Fruit fly (Drosophila melanogaster) whole organism, wandering third instar larva: ENCODE measurements around the gene CG46304.
A peak's percentile ranks its signal among the peaks of the same experiment; 100 is the strongest.

Experiments
- Abd-B ChIP-seq: fragments of >200 bp; optimal IDR thresholded peaks from 2 replicates; lab custom pipeline; 2017; ENCODE audit warnings: missing biosample characterization, missing genetic modification characterization
- CG32264 ChIP-seq: fragments of 200-800 bp; sonication (Bioruptor generic); optimal IDR thresholded peaks from 2 replicates; lab custom pipeline; 2016; ENCODE audit warnings: missing biosample characterization, missing genetic modification characterization
- CG9705 ChIP-seq: fragments of 200-800 bp; sonication (Bioruptor generic); optimal IDR thresholded peaks from 2 replicates; lab custom pipeline; 2018; ENCODE audit warnings: missing biosample characterization, mild to moderate bottlenecking, missing genetic modification characterization
- GATAd ChIP-seq: sonication (Bioruptor generic); optimal IDR thresholded peaks from 2 replicates; lab custom pipeline; 2016; ENCODE audit warnings: missing biosample characterization, missing genetic modification characterization
- HLH106 ChIP-seq: fragments of 200-800 bp; optimal IDR thresholded peaks from 3 replicates; lab custom pipeline; 2019; ENCODE audit warnings: missing biosample characterization, mild to moderate bottlenecking, missing genetic modification characterization, moderate library complexity
- Hnf4 ChIP-seq: fragments of 200-800 bp; sonication (Bioruptor generic); optimal IDR thresholded peaks from 2 replicates; lab custom pipeline; 2016; ENCODE audit warnings: missing biosample characterization, mild to moderate bottlenecking, missing genetic modification characterization
- Hr78 ChIP-seq: fragments of >200 bp; optimal IDR thresholded peaks from 2 replicates; lab custom pipeline; 2017; ENCODE audit warnings: missing biosample characterization, missing genetic modification characterization
- Hr83 ChIP-seq: fragments of 200-300 bp; sonication (Bioruptor generic); optimal IDR thresholded peaks from 2 replicates; lab custom pipeline; 2016; ENCODE audit warnings: missing biosample characterization, mild to moderate bottlenecking, missing genetic modification characterization, moderate library complexity; ENCODE audit not compliant: poor library complexity, severe bottlenecking
- Mio ChIP-seq: sonication (Bioruptor generic); optimal IDR thresholded peaks from 2 replicates; lab custom pipeline; 2016; ENCODE audit warnings: missing biosample characterization, missing genetic modification characterization
- Myc ChIP-seq: fragments of >200 bp; optimal IDR thresholded peaks from 2 replicates; lab custom pipeline; 2017
- N ChIP-seq: fragments of >200 bp; optimal IDR thresholded peaks from 2 replicates; lab custom pipeline; 2018; ENCODE audit warnings: missing biosample characterization, missing external identifiers, missing genetic modification characterization
- OdsH ChIP-seq: fragments of 200-800 bp; sonication (Bioruptor generic); optimal IDR thresholded peaks from 2 replicates; lab custom pipeline; 2016; ENCODE audit warnings: missing biosample characterization, mild to moderate bottlenecking, missing genetic modification characterization
- Rel ChIP-seq, 2 experiments: fragments of 200-800 bp; sonication (Bioruptor generic) in 1 of 2; optimal IDR thresholded peaks; 2 replicates in 1 of 2; 3 replicates in 1 of 2; lab custom pipeline; 2016 to 2019; ENCODE audit warnings: mild to moderate bottlenecking in 2 of 2, missing biosample characterization in 2 of 2, missing genetic modification characterization in 2 of 2, moderate library complexity in 1 of 2
- Sp1 ChIP-seq: fragments of 200-800 bp; sonication (Bioruptor generic); optimal IDR thresholded peaks from 3 replicates; lab custom pipeline; 2019; ENCODE audit warnings: missing biosample characterization, mild to moderate bottlenecking, missing genetic modification characterization, moderate library complexity
- Vsx2 ChIP-seq: fragments of 200-300, 225-300 bp; sonication (Bioruptor generic); optimal IDR thresholded peaks from 2 replicates; lab custom pipeline; 2018; ENCODE audit warnings: missing biosample characterization, missing genetic modification characterization; ENCODE audit not compliant: partially characterized antibody
- brk ChIP-seq: fragments of 200-800 bp; sonication (Bioruptor generic); optimal IDR thresholded peaks from 2 replicates; lab custom pipeline; 2016; ENCODE audit warnings: missing biosample characterization, mild to moderate bottlenecking, missing genetic modification characterization
- dl ChIP-seq, 2 experiments: fragments of 175-275, 200-275 bp in 1 of 2; fragments of 200-275 bp in 1 of 2; sonication (Bioruptor generic); optimal IDR thresholded peaks; lab custom pipeline; 2018; ENCODE audit warnings: mild to moderate bottlenecking in 2 of 2, missing biosample characterization in 2 of 2, missing genetic modification characterization in 2 of 2, moderate library complexity in 2 of 2; ENCODE audit not compliant: partially characterized antibody in 2 of 2, insufficient read depth in 1 of 2
- dmrt93B ChIP-seq: fragments of 200-800 bp; sonication (Bioruptor generic); optimal IDR thresholded peaks from 2 replicates; lab custom pipeline; 2018; ENCODE audit warnings: missing biosample characterization, mild to moderate bottlenecking, missing genetic modification characterization
- ey ChIP-seq: fragments of 200-800 bp; sonication (Bioruptor generic); optimal IDR thresholded peaks from 2 replicates; lab custom pipeline; 2016; ENCODE audit warnings: missing biosample characterization, missing genetic modification characterization
- foxo ChIP-seq, 2 experiments: fragments of 200-800 bp; sonication (Bioruptor generic); optimal IDR thresholded peaks; 2 replicates in 1 of 2; 3 replicates in 1 of 2; lab custom pipeline; 2016 to 2017; ENCODE audit warnings: missing biosample characterization in 2 of 2, missing genetic modification characterization in 2 of 2
- h ChIP-seq: fragments of 200-800 bp; sonication (Bioruptor generic); optimal IDR thresholded peaks from 3 replicates; lab custom pipeline; 2016; ENCODE audit warnings: missing biosample characterization, mild to moderate bottlenecking, missing genetic modification characterization
- jim ChIP-seq: fragments of 175-275, 200-325 bp; sonication (Bioruptor generic); optimal IDR thresholded peaks from 2 replicates; lab custom pipeline; 2016; ENCODE audit warnings: missing biosample characterization, mild to moderate bottlenecking, missing genetic modification characterization
- pan ChIP-seq: fragments of >200 bp; optimal IDR thresholded peaks from 2 replicates; lab custom pipeline; 2017
- psq ChIP-seq: fragments of 200-800 bp; sonication (Bioruptor generic); optimal IDR thresholded peaks from 3 replicates; lab custom pipeline; 2017; ENCODE audit warnings: missing biosample characterization, mild to moderate bottlenecking, missing genetic modification characterization, moderate library complexity
- rgr ChIP-seq: fragments of 200-800 bp; sonication (Bioruptor generic); optimal IDR thresholded peaks from 3 replicates; lab custom pipeline; 2016; ENCODE audit warnings: missing biosample characterization, mild to moderate bottlenecking, missing genetic modification characterization
- sage ChIP-seq: fragments of 200-800 bp; sonication (Bioruptor generic); optimal IDR thresholded peaks from 2 replicates; lab custom pipeline; 2016; ENCODE audit warnings: missing biosample characterization, mild to moderate bottlenecking, missing genetic modification characterization
- sv ChIP-seq: fragments of 200-800 bp; sonication (Bioruptor generic); optimal IDR thresholded peaks from 3 replicates; lab custom pipeline; 2016; ENCODE audit warnings: missing biosample characterization, missing genetic modification characterization

CG46304 gene

dm6 chr2L:18896818-18897578 is 49.1 kb upstream of the CG46304 start:
- TF ChIP-seq sage (GFP tag; lab: Kevin White, UChicago), result no peak
- TF ChIP-seq Abd-B (GFP tag; lab: Kevin White, UChicago), result no peak
- no peak for TF ChIP-seq dl (GFP tag; optimal IDR thresholded peaks at IDR 0.05; lab: Kevin White, UChicago; ENCODE audit: insufficient read depth in 1 of 2, partially characterized antibody in 2 of 2)
- no peak for TF ChIP-seq Hr83 (GFP tag; lab: Kevin White, UChicago)
- no peak for TF ChIP-seq Mio (GFP tag; lab: Kevin White, UChicago)

- TF ChIP-seq OdsH (GFP tag; lab: Kevin White, UChicago) (no peak), h (no peak), Vsx2 (GFP tag; lab: Kevin White, UChicago) (no peak), pan (lab: Kevin White, UChicago) (no peak), Hr78 (GFP tag; lab: Kevin White, UChicago) (no peak), psq (no peak), Sp1 (GFP tag; lab: Kevin White, UChicago) (no peak), brk (GFP tag; lab: Kevin White, UChicago) (no peak), Hr83 (GFP tag; lab: Kevin White, UChicago) (no peak), dmrt93B (GFP tag; lab: Kevin White, UChicago) (no peak), HLH106 (tag; lab: Kevin White, UChicago) (no peak), Myc (lab: Kevin White, UChicago) (no peak), rgr (GFP tag; lab: Kevin White, UChicago) (no peak), GATAd (GFP tag; lab: Kevin White, UChicago) (no peak), CG32264 (no peak), CG9705 (GFP tag; lab: Kevin White, UChicago) (no peak), Rel (GFP tag; optimal IDR thresholded peaks at IDR 0.05; lab: Kevin White, UChicago) (no peak), Rel (tag; optimal IDR thresholded peaks at IDR 0.05; lab: Kevin White, UChicago) (no peak), N (GFP tag; lab: Kevin White, UChicago) (no peak)
These were observed 48.1 kb upstream of the CG46304 start for dm6 chr2L:18897992-18898391.

- TF ChIP-seq sv (peak; percentile 39), Mio (GFP tag; lab: Kevin White, UChicago) (no peak), foxo (GFP tag; optimal IDR thresholded peaks at IDR 0.05; lab: Kevin White, UChicago) (peak in 1 of 2 experiments; percentile 2), rgr (GFP tag; lab: Kevin White, UChicago) (peak; percentile 18)
These were observed 46.9 kb upstream of the CG46304 start for dm6 chr2L:18899254-18899653.

- TF ChIP-seq Hr83 (GFP tag; lab: Kevin White, UChicago) (no peak), h (no peak), brk (GFP tag; lab: Kevin White, UChicago) (no peak)
These were observed 46.2 kb upstream of the CG46304 start for dm6 chr2L:18899862-18900261.

- TF ChIP-seq HLH106 (tag; lab: Kevin White, UChicago) (peak; percentile 45), ey (GFP tag; lab: Kevin White, UChicago) (peak; percentile 23), Hnf4 (GFP tag; lab: Kevin White, UChicago) (no peak), foxo (GFP tag; optimal IDR thresholded peaks at IDR 0.05; lab: Kevin White, UChicago) (peak in 1 of 2 experiments; percentile 6), jim (GFP tag; lab: Kevin White, UChicago) (no peak), sv (no peak), dmrt93B (GFP tag; lab: Kevin White, UChicago) (peak; percentile 1), N (GFP tag; lab: Kevin White, UChicago) (no peak), OdsH (GFP tag; lab: Kevin White, UChicago) (peak; percentile 28), dl (GFP tag; optimal IDR thresholded peaks at IDR 0.05; lab: Kevin White, UChicago; ENCODE audit: insufficient read depth in 1 of 2, partially characterized antibody in 2 of 2) (no peak)
These were observed 45.1 kb upstream of the CG46304 start for dm6 chr2L:18900976-18901375.
